Worm (Caenorhabditis elegans): ENCODE data around the gene W02D7.8.

W02D7.8 gene

ce11 chrV:8306366-8306765 lies at the start of gene W02D7.8:
Gene W02D7.8, minus strand, starts transcription at chrV:8306466.
- TF ChIP-seq F57C9.4 (tag; optimal IDR thresholded peaks at IDR 0.05) (no peak), lsy-27 (tag; optimal IDR thresholded peaks at IDR 0.05; ENCODE audit: borderline replicate concordance, insufficient read depth) (no peak), gei-17 (GFP tag; optimal IDR thresholded peaks at IDR 0.05) (no peak), ztf-18 (tag; optimal IDR thresholded peaks at IDR 0.05) (no peak), unc-62 (GFP tag; optimal IDR thresholded peaks at IDR 0.05) (no peak), egl-44 (GFP tag; IDR thresholded peaks at IDR 0.05) (no peak)

- TF ChIP-seq ekl-4 (GFP tag; IDR thresholded peaks at IDR 0.05) = no peak
- TF ChIP-seq madf-8 (GFP tag; conservative IDR thresholded peaks at IDR 0.05) = peak; percentile 32
- no peak for TF ChIP-seq sdz-38 (tag; optimal IDR thresholded peaks at IDR 0.05)
- TF ChIP-seq ceh-40 (GFP tag; IDR thresholded peaks at IDR 0.05) = no peak
- no peak for TF ChIP-seq attf-6 (GFP tag; IDR thresholded peaks at IDR 0.05)
- no peak for TF ChIP-seq repo-1 (tag; optimal IDR thresholded peaks at IDR 0.05)
- no peak for TF ChIP-seq hmg-20 (GFP tag; IDR thresholded peaks at IDR 0.05)
- no peak for TF ChIP-seq pbrm-1 (GFP tag; IDR thresholded peaks at IDR 0.05)
- no peak for TF ChIP-seq ets-4 (GFP tag; optimal IDR thresholded peaks at IDR 0.05)
- TF ChIP-seq rpc-1 (optimal IDR thresholded peaks at IDR 0.05) = no peak
- no peak for TF ChIP-seq rpc-1 (tag; optimal IDR thresholded peaks at IDR 0.05)
- no peak for TF ChIP-seq ccch-3 (GFP tag; optimal IDR thresholded peaks at IDR 0.05)
- no peak for TF ChIP-seq lsy-27 (tag; optimal IDR thresholded peaks at IDR 0.05; ENCODE audit: borderline replicate concordance, insufficient read depth)
- peak; percentile 4 for TF ChIP-seq snpc-1.3 (tag; optimal IDR thresholded peaks at IDR 0.05; ENCODE audit: insufficient read depth)
- TF ChIP-seq F33H1.4 (GFP tag; IDR thresholded peaks at IDR 0.05) = peak; percentile 86
- TF ChIP-seq K12H6.12 (tag; optimal IDR thresholded peaks at IDR 0.05) = no peak
- TF ChIP-seq lin-26 (GFP tag; IDR thresholded peaks at IDR 0.05) = no peak
- TF ChIP-seq rec-8 (tag; optimal IDR thresholded peaks at IDR 0.05) = no peak
- no peak for TF ChIP-seq mxl-1 (tag; optimal IDR thresholded peaks at IDR 0.05)
- TF ChIP-seq Y56A3A.18 (GFP tag; IDR thresholded peaks at IDR 0.05) = no peak
- TF ChIP-seq ztf-26 (tag; optimal IDR thresholded peaks at IDR 0.05) = no peak
- no peak for TF ChIP-seq sea-2 (GFP tag; IDR thresholded peaks at IDR 0.05)
- no peak for TF ChIP-seq dpl-1 (GFP tag; optimal IDR thresholded peaks at IDR 0.05)
- no peak for TF ChIP-seq athp-1 (tag; optimal IDR thresholded peaks at IDR 0.05)
- no peak for TF ChIP-seq nfya-2 (GFP tag; IDR thresholded peaks at IDR 0.05)
- no peak for TF ChIP-seq ztf-25 (GFP tag; IDR thresholded peaks at IDR 0.05)
- TF ChIP-seq ceh-79 (tag; optimal IDR thresholded peaks at IDR 0.05) = no peak
- TF ChIP-seq tbp1 (GFP tag; optimal IDR thresholded peaks at IDR 0.05) = no peak
- TF ChIP-seq sptf-2 (GFP tag; optimal IDR thresholded peaks at IDR 0.05) = no peak
- TF ChIP-seq bed-2 (GFP tag; IDR thresholded peaks at IDR 0.05) = no peak
- peak; percentile 81 for TF ChIP-seq xnd-1 (tag; optimal IDR thresholded peaks at IDR 0.05)
- no peak for TF ChIP-seq tlf-1 (GFP tag; optimal IDR thresholded peaks at IDR 0.05)
- TF ChIP-seq akir-1 (GFP tag; optimal IDR thresholded peaks at IDR 0.05) = no peak
- peak; percentile 75 for TF ChIP-seq efl-1 (GFP tag; optimal IDR thresholded peaks at IDR 0.05)
- no peak for TF ChIP-seq F55B11.4 (tag; optimal IDR thresholded peaks at IDR 0.05; ENCODE audit: borderline replicate concordance, insufficient read depth)
- TF ChIP-seq lsl-1 (GFP tag; optimal IDR thresholded peaks at IDR 0.05) = peak; percentile 93
- TF ChIP-seq lin-54 (GFP tag; optimal IDR thresholded peaks at IDR 0.05) = no peak
- no peak for TF ChIP-seq egl-18 (GFP tag; IDR thresholded peaks at IDR 0.05)
- TF ChIP-seq lag-1 (GFP tag; IDR thresholded peaks at IDR 0.05) = no peak
- TF ChIP-seq ztf-22 (GFP tag; optimal IDR thresholded peaks at IDR 0.05) = no peak
- no peak for TF ChIP-seq F39B2.1 (GFP tag; IDR thresholded peaks at IDR 0.05)
- peak; percentile 38 for TF ChIP-seq ztf-18 (tag; optimal IDR thresholded peaks at IDR 0.05)
- TF ChIP-seq B0019.2 (GFP tag; conservative IDR thresholded peaks at IDR 0.05) = no peak; the same call in 1 of the 2 replicates
Observed at ce11 chrV:8355435-8356212, 49.4 kb upstream of the W02D7.8 start, which contains the start of gene mom-2. Gene mom-2, plus strand, starts transcription at chrV:8355988.
